Worm (Caenorhabditis elegans): Measurements from ENCODE around the gene swan-1.

DNA sequence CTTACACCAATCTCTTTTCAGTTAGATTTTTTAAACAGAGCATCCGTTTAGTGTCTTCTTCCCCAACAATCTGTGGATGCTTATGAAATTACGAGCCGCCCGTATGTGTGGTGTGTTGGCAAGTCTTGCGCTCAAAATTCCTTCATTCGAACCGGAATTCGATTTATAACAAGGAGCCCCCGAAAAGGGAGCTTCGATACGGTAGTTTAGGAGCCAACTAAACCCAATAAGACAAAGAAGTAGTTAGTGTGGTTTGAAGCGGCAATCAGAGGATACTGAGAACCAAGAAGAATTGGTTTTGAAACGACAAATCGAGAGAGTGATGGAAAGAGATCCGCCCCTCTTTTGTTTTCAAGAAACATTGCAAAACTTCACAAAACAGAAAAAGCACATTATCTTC is 5.3 kb upstream of the swan-1 start:
- TF ChIP-seq pag-3 (tag; optimal IDR thresholded peaks at IDR 0.05; ENCODE audit: borderline replicate concordance): no peak
- TF ChIP-seq hlh-8 (tag; optimal IDR thresholded peaks at IDR 0.05): no peak
- no peak for TF ChIP-seq ama-1 (optimal IDR thresholded peaks at IDR 0.05)
- no peak for TF ChIP-seq ceh-2 (tag; optimal IDR thresholded peaks at IDR 0.05)
- TF ChIP-seq ref-2 (tag; optimal IDR thresholded peaks at IDR 0.05): no peak
- TF ChIP-seq eyg-1 (tag; optimal IDR thresholded peaks at IDR 0.05): no peak
- TF ChIP-seq unc-86 (tag; optimal IDR thresholded peaks at IDR 0.05): no peak
